Fruit fly (Drosophila melanogaster) whole organism: Measurements from ENCODE around the gene betaCOP.

ENCODE experiments used
- CG8478 ChIP-seq: fragments of >200 bp; optimal IDR thresholded peaks from 2 replicates; lab custom pipeline; 2018; ENCODE audit warnings: inconsistent platforms
- Dll ChIP-seq: fragments of >200 bp; optimal IDR thresholded peaks from 2 replicates; lab custom pipeline; 2017
- EcR ChIP-seq, 2 experiments: fragments of >200 bp; optimal IDR thresholded peaks; 2 replicates each; lab custom pipeline; 2017; ENCODE audit warnings: missing biosample characterization in 2 of 2, missing genetic modification characterization in 2 of 2, missing genetic modification reagents in 2 of 2
- pan ChIP-seq: fragments of >200 bp; optimal IDR thresholded peaks from 2 replicates; lab custom pipeline; 2017
- psq ChIP-seq: fragments of >200 bp; optimal IDR thresholded peaks from 2 replicates; lab custom pipeline; 2017
- usp ChIP-seq: fragments of >200 bp; optimal IDR thresholded peaks from 2 replicates; lab custom pipeline; 2017; ENCODE audit warnings: missing biosample characterization, missing genetic modification characterization, mixed read lengths

betaCOP gene

dm6 chrX:18385056-18385455 lies at the start of gene betaCOP:
TSS of gene betaCOP (minus strand) at chrX:18385242.
- TF ChIP-seq usp (GFP tag; lab: Kevin White, UChicago) (no peak), EcR (GFP tag; optimal IDR thresholded peaks at IDR 0.05; lab: Kevin White, UChicago) (no peak), pan (no peak), CG8478 (no peak), psq (lab: Kevin White, UChicago) (no peak), Dll (lab: Kevin White, UChicago) (no peak)

- TF ChIP-seq pan, result no peak
- TF ChIP-seq Dll (lab: Kevin White, UChicago), result no peak
- TF ChIP-seq usp (GFP tag; lab: Kevin White, UChicago), result no peak
- TF ChIP-seq EcR (GFP tag; optimal IDR thresholded peaks at IDR 0.05; lab: Kevin White, UChicago), result no peak
- TF ChIP-seq CG8478, result no peak
- no peak for TF ChIP-seq psq (lab: Kevin White, UChicago)
These were observed 37.1 kb upstream of the betaCOP start, which contains the start of gene CG42323 for dm6 chrX:18422112-18422511. TSS of gene CG42323 (plus strand) at chrX:18422413.

DNA sequence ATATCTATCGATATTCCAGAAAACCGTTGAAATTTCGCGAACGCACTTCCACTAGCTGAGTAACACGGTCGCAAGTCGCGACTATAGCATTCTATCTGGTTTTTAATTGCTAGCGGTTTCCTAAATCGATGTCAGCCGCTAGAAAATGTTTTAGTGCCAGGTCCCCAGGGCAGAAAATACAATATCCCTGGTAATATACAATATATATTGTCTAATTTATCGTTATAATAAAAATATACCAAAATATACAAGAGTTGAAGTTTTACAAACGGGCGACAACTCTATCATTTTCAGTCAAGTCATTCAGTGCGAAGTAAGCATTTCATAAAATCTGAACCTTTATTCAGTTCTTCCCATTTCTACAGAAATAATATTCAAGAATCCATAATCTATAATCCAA lies 30.1 kb upstream of the betaCOP start, which contains the start of gene CG15056:
CG15056 (plus strand) TSS at position 301 of the 400 bp plus-strand sequence.
- TF ChIP-seq Dll (lab: Kevin White, UChicago) (no peak), EcR (GFP tag; optimal IDR thresholded peaks at IDR 0.05; lab: Kevin White, UChicago) (no peak), pan (no peak), usp (GFP tag; lab: Kevin White, UChicago) (no peak), CG8478 (no peak), psq (lab: Kevin White, UChicago) (no peak)

DNA sequence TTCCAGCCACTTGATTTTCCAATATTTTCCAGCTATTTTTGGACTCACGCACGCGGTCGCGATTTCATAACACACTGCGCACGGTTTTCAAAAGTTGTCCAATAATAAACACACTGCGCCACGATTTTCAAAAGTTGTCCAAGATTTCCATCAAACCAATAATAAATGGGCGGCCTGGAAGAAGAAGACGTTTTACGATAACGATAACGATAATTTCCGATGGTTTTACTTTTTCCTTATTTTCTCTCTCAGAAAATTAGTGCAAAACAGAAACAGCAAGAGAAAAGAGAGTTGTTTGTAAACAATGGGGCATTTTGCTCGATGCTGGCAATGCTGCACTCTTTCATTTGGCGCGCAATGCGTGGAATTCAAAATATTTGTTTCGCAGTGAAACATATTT lies 24.9 kb upstream of the betaCOP start, which contains the start of gene Nt5b:
Nt5b (minus strand) TSS at position 207 of the 400 bp plus-strand sequence.
- TF ChIP-seq psq (lab: Kevin White, UChicago), result no peak
- no peak for TF ChIP-seq CG8478
- no peak for TF ChIP-seq pan
- TF ChIP-seq Dll (lab: Kevin White, UChicago), result no peak
- no peak for TF ChIP-seq EcR (GFP tag; optimal IDR thresholded peaks at IDR 0.05; lab: Kevin White, UChicago)
- TF ChIP-seq usp (GFP tag; lab: Kevin White, UChicago), result no peak

- TF ChIP-seq usp (GFP tag; lab: Kevin White, UChicago), result no peak
- TF ChIP-seq CG8478, result no peak
- TF ChIP-seq Dll (lab: Kevin White, UChicago), result peak; percentile 16
- TF ChIP-seq EcR (GFP tag; optimal IDR thresholded peaks at IDR 0.05; lab: Kevin White, UChicago), result no peak
These were observed 24.4 kb upstream of the betaCOP start for dm6 chrX:18409449-18409848.

DNA sequence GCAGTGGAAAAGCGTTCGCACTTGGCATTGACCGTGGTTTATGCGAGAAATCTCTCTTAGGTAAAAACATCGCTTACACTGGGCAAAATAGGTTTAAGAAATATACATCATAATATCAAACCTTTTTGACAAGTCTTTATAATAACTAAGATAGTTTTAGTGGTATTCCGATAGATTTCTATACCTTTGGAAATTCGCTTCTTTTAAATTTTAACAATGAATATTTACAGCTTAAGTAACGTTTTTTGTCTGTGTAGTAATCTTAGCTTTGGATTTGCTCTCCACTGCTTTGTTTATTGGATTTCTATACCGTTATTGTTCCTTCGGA lies 22.3 kb upstream of the betaCOP start:
- TF ChIP-seq EcR (GFP tag; optimal IDR thresholded peaks at IDR 0.05; lab: Kevin White, UChicago) (no peak), CG8478 (no peak), pan (no peak), usp (GFP tag; lab: Kevin White, UChicago) (no peak), Dll (lab: Kevin White, UChicago) (no peak), psq (lab: Kevin White, UChicago) (no peak)

dm6 chrX:18406593-18407393 lies 21.8 kb upstream of the betaCOP start:
- TF ChIP-seq CG8478, result no peak
- no peak for TF ChIP-seq pan
- no peak for TF ChIP-seq EcR (GFP tag; optimal IDR thresholded peaks at IDR 0.05; lab: Kevin White, UChicago)
- TF ChIP-seq Dll (lab: Kevin White, UChicago), result no peak
- TF ChIP-seq usp (GFP tag; lab: Kevin White, UChicago), result no peak
- no peak for TF ChIP-seq psq (lab: Kevin White, UChicago)

DNA sequence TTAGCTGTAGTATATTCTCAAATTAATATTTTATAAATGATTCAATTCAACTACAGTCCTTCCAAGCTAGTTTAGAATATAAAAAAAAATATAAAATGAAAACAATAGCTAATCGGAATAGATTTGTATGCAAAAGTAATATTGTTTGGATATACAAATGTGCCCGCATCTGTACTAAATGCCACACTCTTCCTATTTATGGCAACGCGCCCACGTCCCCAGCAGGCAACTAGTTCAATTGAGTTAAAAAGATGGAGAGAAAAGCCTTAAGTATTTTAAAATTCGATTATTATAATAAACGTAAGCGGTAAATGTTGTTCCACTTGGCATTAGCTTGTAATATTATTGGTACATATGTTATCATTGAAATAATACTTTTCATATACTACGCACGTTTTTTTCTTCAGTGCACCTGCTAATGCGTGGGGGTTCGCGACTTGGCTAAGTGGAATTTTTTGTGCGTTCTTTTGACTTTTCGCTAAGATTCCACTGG lies 20.6 kb upstream of the betaCOP start:
- TF ChIP-seq pan (no peak), EcR (GFP tag; optimal IDR thresholded peaks at IDR 0.05; lab: Kevin White, UChicago) (no peak), psq (lab: Kevin White, UChicago) (no peak), CG8478 (no peak), usp (GFP tag; lab: Kevin White, UChicago) (no peak), Dll (lab: Kevin White, UChicago) (no peak)

DNA sequence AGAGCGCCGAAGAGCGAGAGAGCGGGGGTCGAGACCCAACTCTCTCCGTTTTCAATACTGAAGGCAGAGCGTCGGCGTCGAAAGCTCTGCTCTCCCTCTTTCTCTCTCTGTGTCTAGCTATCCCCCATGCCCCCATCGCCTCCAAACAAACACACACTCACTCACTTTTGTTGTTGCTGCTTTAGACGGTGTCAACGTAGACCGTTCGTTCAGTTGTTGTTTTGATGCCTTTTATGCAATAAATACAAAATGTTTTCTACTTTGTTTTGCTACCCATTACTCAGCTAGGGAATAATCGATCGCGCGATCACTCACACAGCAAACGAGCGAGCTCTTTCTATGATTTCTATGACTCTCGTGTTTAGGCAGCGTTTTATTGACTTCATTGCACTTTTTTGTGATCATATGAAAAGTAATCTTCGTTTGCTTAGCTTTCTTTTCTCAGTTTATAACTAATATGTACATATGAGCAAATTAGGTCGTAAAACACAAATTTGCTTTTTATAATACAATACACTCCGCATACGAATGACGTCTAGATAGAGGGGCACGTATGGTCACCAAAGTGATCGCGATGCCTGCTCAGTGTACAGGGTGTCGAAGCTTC lies 19.7 kb upstream of the betaCOP start:
- TF ChIP-seq usp (GFP tag; lab: Kevin White, UChicago) (no peak), CG8478 (no peak), Dll (lab: Kevin White, UChicago) (peak; percentile 95), psq (lab: Kevin White, UChicago) (no peak), pan (peak; percentile 82), EcR (GFP tag; optimal IDR thresholded peaks at IDR 0.05; lab: Kevin White, UChicago) (no peak)

dm6 chrX:18404150-18404631 lies 19.1 kb upstream of the betaCOP start:
- TF ChIP-seq usp (GFP tag; lab: Kevin White, UChicago) (no peak), psq (lab: Kevin White, UChicago) (no peak), Dll (lab: Kevin White, UChicago) (no peak), CG8478 (no peak), pan (no peak), EcR (GFP tag; optimal IDR thresholded peaks at IDR 0.05; lab: Kevin White, UChicago) (no peak)

dm6 chrX:18402564-18402963 lies 17.5 kb upstream of the betaCOP start:
- no peak for TF ChIP-seq Dll (lab: Kevin White, UChicago)

dm6 chrX:18399965-18400364 lies 14.9 kb upstream of the betaCOP start, which contains the start of gene CG34328:
TSS of gene CG34328 (minus strand) at chrX:18400065.
- no peak for TF ChIP-seq usp (GFP tag; lab: Kevin White, UChicago)
- TF ChIP-seq psq (lab: Kevin White, UChicago), result no peak
- TF ChIP-seq pan, result no peak
- no peak for TF ChIP-seq Dll (lab: Kevin White, UChicago)
- no peak for TF ChIP-seq CG8478
- TF ChIP-seq EcR (GFP tag; optimal IDR thresholded peaks at IDR 0.05; lab: Kevin White, UChicago), result no peak
